Worm (Caenorhabditis elegans): Measurements from ENCODE around the gene F22E5.11.

ce11 chrII:2684783-2685182 is 40.4 kb upstream of the F22E5.11 start:
- TF ChIP-seq isw-1 (GFP tag; IDR thresholded peaks at IDR 0.05) = no peak
- TF ChIP-seq aha-1 (tag; optimal IDR thresholded peaks at IDR 0.05) = no peak
- no peak for TF ChIP-seq ama-1 (optimal IDR thresholded peaks at IDR 0.05)
- no peak for TF ChIP-seq snpc-4 (tag; optimal IDR thresholded peaks at IDR 0.05)
- no peak for TF ChIP-seq nhr-12 (tag; optimal IDR thresholded peaks at IDR 0.05)
- no peak for TF ChIP-seq aly-2 (tag; optimal IDR thresholded peaks at IDR 0.05)
- no peak for TF ChIP-seq lin-15B (tag; optimal IDR thresholded peaks at IDR 0.05)
- TF ChIP-seq unc-62 (GFP tag; optimal IDR thresholded peaks at IDR 0.05) = no peak
- no peak for TF ChIP-seq ceh-82 (tag; optimal IDR thresholded peaks at IDR 0.05)
- TF ChIP-seq nhr-11 (tag; optimal IDR thresholded peaks at IDR 0.05) = no peak
- no peak for TF ChIP-seq lin-39 (tag; optimal IDR thresholded peaks at IDR 0.05)
- no peak for TF ChIP-seq ceh-8 (GFP tag; optimal IDR thresholded peaks at IDR 0.05)
- no peak for TF ChIP-seq tbx-2 (tag; optimal IDR thresholded peaks at IDR 0.05)
- TF ChIP-seq lin-13 (GFP tag; optimal IDR thresholded peaks at IDR 0.05) = no peak
